Worm (Caenorhabditis elegans): ENCODE data around the gene Y76B12C.4.

- TF ChIP-seq ces-1 (GFP tag; optimal IDR thresholded peaks at IDR 0.05): no peak
- no peak for TF ChIP-seq ZK546.5 (tag; optimal IDR thresholded peaks at IDR 0.05)
These were observed 18.7 kb upstream of the Y76B12C.4 start for ce11 chrIV:1990843-1991339.

Data from whole organism, L4 larva.